Fruit fly (Drosophila melanogaster): ENCODE data around the gene ZC3H3.
A peak's percentile ranks its signal among the peaks of the same experiment; 100 is the strongest.

ZC3H3 gene

DNA sequence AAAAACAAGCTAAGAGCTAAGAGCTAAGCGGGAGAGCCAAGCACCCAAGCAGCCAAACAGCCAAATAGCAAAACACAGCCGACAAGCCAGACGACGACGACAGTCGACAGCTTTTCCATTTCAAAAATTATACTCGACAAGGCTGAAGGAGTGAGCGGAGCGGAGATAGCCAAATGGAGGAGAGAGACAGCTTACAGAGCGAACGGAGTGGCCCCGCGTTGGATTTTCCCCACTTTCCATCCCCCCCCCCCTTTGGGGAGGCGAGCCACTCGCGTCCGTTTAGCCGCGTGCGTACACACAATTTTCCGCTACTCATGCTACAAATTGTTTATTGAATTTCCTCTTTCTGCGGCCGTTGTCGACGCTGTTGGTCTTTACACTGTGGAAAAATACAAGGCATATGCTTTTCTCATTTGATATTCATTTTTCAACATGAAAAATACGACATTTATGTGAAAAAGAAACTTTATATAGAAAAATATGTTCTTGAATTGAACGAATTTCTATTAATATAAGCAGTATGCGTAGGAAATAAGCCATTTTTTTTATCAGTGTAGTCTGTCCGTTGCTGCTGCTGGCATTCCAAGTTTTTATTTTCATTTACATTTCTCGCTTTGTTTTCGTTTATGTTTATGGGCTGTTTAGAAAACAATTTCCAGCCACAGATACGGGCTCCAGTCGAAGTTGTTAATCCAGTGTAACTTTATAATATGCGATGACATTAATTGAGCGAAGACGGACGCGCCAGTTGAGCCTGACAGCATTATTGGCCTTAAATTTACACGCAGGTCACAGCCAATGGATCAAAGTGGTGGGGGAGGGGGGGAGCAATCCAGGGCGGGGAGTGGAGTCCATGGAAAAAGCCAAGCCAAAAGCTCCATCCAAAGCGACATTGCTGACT lies 51.4 kb downstream of the ZC3H3 start (continued):
- peak; percentile 98 for TF ChIP-seq zen (tag; optimal IDR thresholded peaks at IDR 0.05)
- TF ChIP-seq Ptx1 (GFP tag; IDR thresholded peaks at IDR 0.05) = peak; percentile 98
- peak; percentile 97 for TF ChIP-seq Rfx (GFP tag; IDR thresholded peaks at IDR 0.05)
- TF ChIP-seq twi (tag; optimal IDR thresholded peaks at IDR 0.05) = peak; percentile 97
- peak; percentile 82 to 100 for TF ChIP-seq bsh (GFP tag; optimal IDR thresholded peaks at IDR 0.05)
- TF ChIP-seq nmo (GFP tag; optimal IDR thresholded peaks at IDR 0.05) = peak; percentile 99
- peak; percentile 97 for TF ChIP-seq odd (GFP tag; optimal IDR thresholded peaks at IDR 0.05)
- TF ChIP-seq CG13624 (GFP tag; optimal IDR thresholded peaks at IDR 0.05) = peak; percentile 98
- peak; percentile 92 for TF ChIP-seq ssp (GFP tag; IDR thresholded peaks at IDR 0.05)
- peak; percentile 93 for TF ChIP-seq CG17612 (GFP tag; IDR thresholded peaks at IDR 0.05)
- TF ChIP-seq CG5245 (GFP tag; optimal IDR thresholded peaks at IDR 0.05) = peak; percentile 98
- peak; percentile 98 for TF ChIP-seq grau (tag; optimal IDR thresholded peaks at IDR 0.05)
- TF ChIP-seq gt (GFP tag; IDR thresholded peaks at IDR 0.05) = peak; percentile 96
- TF ChIP-seq dmrt11E (tag; optimal IDR thresholded peaks at IDR 0.05) = peak; percentile 99
- TF ChIP-seq ab (GFP tag; optimal IDR thresholded peaks at IDR 0.05) = peak; percentile 87
- TF ChIP-seq CG12744 (GFP tag; optimal IDR thresholded peaks at IDR 0.05) = peak; percentile 96
- TF ChIP-seq CG9876 (GFP tag; optimal IDR thresholded peaks at IDR 0.05) = peak; percentile 92
- peak; percentile 96 for TF ChIP-seq Optix (GFP tag; IDR thresholded peaks at IDR 0.05)
- TF ChIP-seq Lhr (GFP tag; optimal IDR thresholded peaks at IDR 0.05) = peak; percentile 97
- peak; percentile 98 for TF ChIP-seq CG12299 (tag; optimal IDR thresholded peaks at IDR 0.05)
- peak; percentile 96 for TF ChIP-seq CG1603 (tag; optimal IDR thresholded peaks at IDR 0.05)
- peak; percentile 97 for TF ChIP-seq Nf-YA (GFP tag; IDR thresholded peaks at IDR 0.05)
- peak; percentile 97 for TF ChIP-seq esg (GFP tag; conservative IDR thresholded peaks at IDR 0.05)
- peak; percentile 99 for TF ChIP-seq Six4 (GFP tag; optimal IDR thresholded peaks at IDR 0.05)
- TF ChIP-seq CG13123 (GFP tag; optimal IDR thresholded peaks at IDR 0.05) = peak; percentile 97
- peak; percentile 97 for TF ChIP-seq peb (GFP tag; IDR thresholded peaks at IDR 0.05)
- peak; percentile 97 for TF ChIP-seq CG4617 (GFP tag; optimal IDR thresholded peaks at IDR 0.05; ENCODE audit: borderline replicate concordance)
- TF ChIP-seq CG34224 (GFP tag; IDR thresholded peaks at IDR 0.05; ENCODE audit: partially characterized antibody) = peak; percentile 52; the same call in 2 of the 3 replicates
- TF ChIP-seq CG15011 (GFP tag; optimal IDR thresholded peaks at IDR 0.05) = peak; percentile 97
- peak; percentile 98 for TF ChIP-seq CG18619 (GFP tag; optimal IDR thresholded peaks at IDR 0.05)
- TF ChIP-seq unpg (GFP tag; optimal IDR thresholded peaks at IDR 0.05) = peak; percentile 99
- TF ChIP-seq CG7839 (tag; optimal IDR thresholded peaks at IDR 0.05) = peak; percentile 99
- TF ChIP-seq HmgZ (tag; optimal IDR thresholded peaks at IDR 0.05) = peak; percentile 98
- peak; percentile 95 for TF ChIP-seq HLH54F (GFP tag; optimal IDR thresholded peaks at IDR 0.05)
- TF ChIP-seq ERR (GFP tag; optimal IDR thresholded peaks at IDR 0.05) = peak; percentile 92
- peak; percentile 94 for TF ChIP-seq gcm2 (GFP tag; optimal IDR thresholded peaks at IDR 0.05)
- peak; percentile 98 for TF ChIP-seq CG11504 (tag; optimal IDR thresholded peaks at IDR 0.05)
- TF ChIP-seq ftz-f1 (GFP tag; optimal IDR thresholded peaks at IDR 0.05) = peak; percentile 46
- TF ChIP-seq Opbp (GFP tag; IDR thresholded peaks at IDR 0.05; ENCODE audit: partially characterized antibody) = peak; percentile 56; the same call in 2 of the 3 replicates
- TF ChIP-seq CG11085 (GFP tag; IDR thresholded peaks at IDR 0.05) = peak; percentile 92
- TF ChIP-seq emc (GFP tag; optimal IDR thresholded peaks at IDR 0.05) = peak; percentile 86
- TF ChIP-seq grn (GFP tag; optimal IDR thresholded peaks at IDR 0.05) = peak; percentile 93
- TF ChIP-seq CG32767 (GFP tag; IDR thresholded peaks at IDR 0.05) = peak; percentile 98
- no peak for TF ChIP-seq prd (optimal IDR thresholded peaks at IDR 0.05)
- peak; percentile 99 for TF ChIP-seq prd (GFP tag; IDR thresholded peaks at IDR 0.05)
- peak; percentile 68 for TF ChIP-seq CG3995 (GFP tag; optimal IDR thresholded peaks at IDR 0.05)
- peak; percentile 98 for TF ChIP-seq CG4820 (GFP tag; optimal IDR thresholded peaks at IDR 0.05)
- TF ChIP-seq gro (GFP tag; optimal IDR thresholded peaks at IDR 0.05) = peak; percentile 97
- peak; percentile 96 for TF ChIP-seq CHES-1-like (GFP tag; optimal IDR thresholded peaks at IDR 0.05)
